Worm (Caenorhabditis elegans) whole organism, mixed stage, embryonic: Measurements from ENCODE around the gene Y43B11AR.1.

ENCODE experiments used
- M03D4.4 ChIP-seq: sonication (generic microtip); optimal IDR thresholded peaks from 2 replicates; lab custom pipeline; 2017; ENCODE audit warnings: mild to moderate bottlenecking, missing genetic modification characterization, missing compliant biosample characterization
- bed-3 ChIP-seq: fragments of 200-800 bp; sonication (Bioruptor generic); optimal IDR thresholded peaks from 3 replicates; lab custom pipeline; 2018; ENCODE audit warnings: mild to moderate bottlenecking, missing genetic modification characterization, moderate library complexity, missing compliant biosample characterization
- blmp-1 ChIP-seq: fragments of 150-350 bp; optimal IDR thresholded peaks from 2 replicates; lab custom pipeline; 2014; ENCODE audit warnings: missing biosample characterization, missing genetic modification characterization
- ceh-39 ChIP-seq: fragments of 150-350 bp; optimal IDR thresholded peaks from 2 replicates; lab custom pipeline; 2014; ENCODE audit warnings: missing biosample characterization, missing genetic modification characterization
- ces-1 ChIP-seq: fragments of 150-350 bp; optimal IDR thresholded peaks from 2 replicates; lab custom pipeline; 2014; ENCODE audit warnings: missing biosample characterization, missing genetic modification reagents, missing genetic modification characterization
- cnd-1 ChIP-seq: fragments of 200-800 bp; sonication (Bioruptor generic); optimal IDR thresholded peaks from 2 replicates; lab custom pipeline; 2018; ENCODE audit warnings: mild to moderate bottlenecking, missing genetic modification characterization, missing compliant biosample characterization
- drap-1 ChIP-seq: fragments of 200-800 bp; sonication (Bioruptor generic); optimal IDR thresholded peaks from 3 replicates; lab custom pipeline; 2018; ENCODE audit warnings: mild to moderate bottlenecking, missing genetic modification characterization, missing compliant biosample characterization
- elt-1 ChIP-seq: sonication (generic microtip); optimal IDR thresholded peaks from 2 replicates; lab custom pipeline; 2017; ENCODE audit warnings: missing genetic modification characterization, mild to moderate bottlenecking, missing compliant biosample characterization, antibody characterized with exemption, moderate library complexity, borderline replicate concordance; ENCODE audit not compliant: insufficient read depth
- elt-3 ChIP-seq: fragments of 150-350 bp; optimal IDR thresholded peaks from 2 replicates; lab custom pipeline; 2014; ENCODE audit warnings: missing biosample characterization, missing genetic modification characterization
- ham-2 ChIP-seq: fragments of 200-800 bp; sonication (Bioruptor generic); optimal IDR thresholded peaks from 2 replicates; lab custom pipeline; 2018; ENCODE audit warnings: mild to moderate bottlenecking, missing genetic modification characterization, missing compliant biosample characterization
- hlh-1 ChIP-seq: fragments of 150-350 bp; optimal IDR thresholded peaks from 2 replicates; lab custom pipeline; 2014; ENCODE audit warnings: missing biosample characterization, missing genetic modification reagents, missing genetic modification characterization
- lin-13 ChIP-seq: fragments of 150-350 bp; optimal IDR thresholded peaks from 2 replicates; lab custom pipeline; 2014; ENCODE audit warnings: missing biosample characterization, missing genetic modification characterization
- lin-32 ChIP-seq: fragments of 200-800 bp; sonication (Bioruptor generic); optimal IDR thresholded peaks from 2 replicates; lab custom pipeline; 2018; ENCODE audit warnings: mild to moderate bottlenecking, missing genetic modification characterization, missing compliant biosample characterization
- lsy-2 ChIP-seq: fragments of 150-350 bp; optimal IDR thresholded peaks from 2 replicates; lab custom pipeline; 2014; ENCODE audit warnings: missing biosample characterization, missing genetic modification characterization
- mab-5 ChIP-seq: fragments of 150-350 bp; optimal IDR thresholded peaks from 2 replicates; lab custom pipeline; 2014; ENCODE audit warnings: missing biosample characterization, missing genetic modification characterization
- mep-1 ChIP-seq: fragments of 150-350 bp; optimal IDR thresholded peaks from 2 replicates; lab custom pipeline; 2017; ENCODE audit warnings: missing biosample characterization, missing genetic modification reagents, missing genetic modification characterization, inconsistent platforms
- mls-2 ChIP-seq: sonication (generic microtip); optimal IDR thresholded peaks from 2 replicates; lab custom pipeline; 2016; ENCODE audit warnings: mild to moderate bottlenecking, missing genetic modification characterization, moderate library complexity, missing compliant biosample characterization
- nhr-12 ChIP-seq: fragments of 150-350 bp; optimal IDR thresholded peaks from 2 replicates; lab custom pipeline; 2014; ENCODE audit warnings: missing biosample characterization, missing genetic modification characterization
- nhr-2 ChIP-seq: fragments of 150-350 bp; optimal IDR thresholded peaks from 2 replicates; lab custom pipeline; 2014; ENCODE audit warnings: missing biosample characterization, missing genetic modification characterization
- nhr-237 ChIP-seq: fragments of 150-350 bp; optimal IDR thresholded peaks from 2 replicates; lab custom pipeline; 2014; ENCODE audit warnings: missing biosample characterization, missing genetic modification characterization
- nhr-28 ChIP-seq: fragments of 150-350 bp; optimal IDR thresholded peaks from 2 replicates; lab custom pipeline; 2014; ENCODE audit warnings: missing biosample characterization, missing genetic modification characterization
- nhr-76 ChIP-seq: sonication (generic microtip); optimal IDR thresholded peaks from 2 replicates; lab custom pipeline; 2017; ENCODE audit warnings: missing biosample characterization, missing genetic modification characterization
- pha-4 ChIP-seq: fragments of 150-350 bp; optimal IDR thresholded peaks from 2 replicates; lab custom pipeline; 2018; ENCODE audit warnings: missing biosample characterization, missing genetic modification reagents, missing genetic modification characterization
- sem-2 ChIP-seq: fragments of 200-800 bp; sonication (Bioruptor generic); optimal IDR thresholded peaks from 2 replicates; lab custom pipeline; 2018; ENCODE audit warnings: mild to moderate bottlenecking, missing genetic modification characterization, missing compliant biosample characterization
- snpc-4 ChIP-seq: fragments of 150-350 bp; optimal IDR thresholded peaks from 2 replicates; lab custom pipeline; 2014; ENCODE audit warnings: missing biosample characterization, missing genetic modification characterization
- sptf-1 ChIP-seq: sonication (generic microtip); optimal IDR thresholded peaks from 2 replicates; lab custom pipeline; 2017; ENCODE audit warnings: mild to moderate bottlenecking, missing genetic modification characterization, moderate library complexity, missing compliant biosample characterization
- tbx-8 ChIP-seq: fragments of 200-800 bp; sonication (Bioruptor generic); optimal IDR thresholded peaks from 2 replicates; lab custom pipeline; 2018; ENCODE audit warnings: mild to moderate bottlenecking, missing genetic modification characterization, moderate library complexity, missing compliant biosample characterization
- unc-120 ChIP-seq: sonication (generic microtip); optimal IDR thresholded peaks from 2 replicates; lab custom pipeline; 2017; ENCODE audit warnings: missing genetic modification characterization, missing compliant biosample characterization; ENCODE audit not compliant: poor library complexity, severe bottlenecking
- unc-39 ChIP-seq: fragments of 150-350 bp; optimal IDR thresholded peaks from 2 replicates; lab custom pipeline; 2014; ENCODE audit warnings: missing biosample characterization, missing genetic modification characterization
- unc-62 ChIP-seq: fragments of 150-350 bp; optimal IDR thresholded peaks from 2 replicates; lab custom pipeline; 2014; ENCODE audit warnings: missing biosample characterization, missing genetic modification reagents, missing genetic modification characterization

Y43B11AR.1 gene

DNA sequence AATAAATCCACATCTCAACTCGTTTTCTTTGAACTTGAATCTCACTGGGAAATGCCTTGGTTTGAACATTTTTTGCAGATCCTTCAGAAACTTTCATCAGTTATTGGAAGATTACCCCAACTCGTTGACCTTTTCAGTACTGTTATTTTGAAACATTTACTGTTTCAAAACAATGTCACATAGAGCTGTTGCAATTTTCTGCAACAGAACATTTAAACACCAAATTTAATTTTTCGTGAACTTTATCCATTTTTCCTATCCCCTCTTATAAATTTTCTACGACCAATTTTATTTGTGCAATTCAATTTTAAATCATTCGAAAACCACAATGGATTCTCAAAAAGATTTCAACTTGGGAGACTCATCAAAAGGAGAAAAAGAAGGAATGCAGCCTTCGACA, 26.6 kb downstream of the Y43B11AR.1 start, which contains the start of gene ZC477.2:
ZC477.2 (plus strand) TSS at position 301 of the 400 bp plus-strand sequence.
- TF ChIP-seq unc-120 (tag; lab: Kevin White, UChicago) (no peak), sem-2 (GFP tag; lab: Kevin White, UChicago) (no peak), lin-32 (GFP tag; lab: Kevin White, UChicago) (no peak), nhr-76 (tag; lab: Kevin White, UChicago) (no peak), ham-2 (GFP tag; lab: Kevin White, UChicago) (no peak), cnd-1 (tag; lab: Kevin White, UChicago) (no peak), mab-5 (tag; lab: Kevin White, UChicago) (no peak), lsy-2 (tag; lab: Kevin White, UChicago) (no peak), pha-4 (no peak), elt-1 (tag; lab: Kevin White, UChicago) (no peak), drap-1 (GFP tag; lab: Kevin White, UChicago) (no peak), ceh-39 (no peak), elt-3 (tag; lab: Kevin White, UChicago) (no peak), nhr-2 (tag; lab: Kevin White, UChicago) (no peak), unc-62 (GFP tag; lab: Kevin White, UChicago) (no peak), mep-1 (tag; lab: Kevin White, UChicago) (no peak), blmp-1 (no peak), tbx-8 (no peak)

- no peak for TF ChIP-seq nhr-237 (tag; lab: Kevin White, UChicago)
- no peak for TF ChIP-seq cnd-1 (tag; lab: Kevin White, UChicago)
- TF ChIP-seq ceh-39: no peak
- no peak for TF ChIP-seq hlh-1 (tag; lab: Kevin White, UChicago)
- TF ChIP-seq ham-2 (GFP tag; lab: Kevin White, UChicago): no peak
- TF ChIP-seq sptf-1: no peak
- no peak for TF ChIP-seq mab-5 (tag; lab: Kevin White, UChicago)
- no peak for TF ChIP-seq nhr-2 (tag; lab: Kevin White, UChicago)
- TF ChIP-seq unc-120 (tag; lab: Kevin White, UChicago): no peak
- no peak for TF ChIP-seq ces-1 (GFP tag; lab: Kevin White, UChicago)
- no peak for TF ChIP-seq nhr-12
- no peak for TF ChIP-seq blmp-1
- no peak for TF ChIP-seq tbx-8
- TF ChIP-seq unc-62 (GFP tag; lab: Kevin White, UChicago): no peak
- no peak for TF ChIP-seq lsy-2 (tag; lab: Kevin White, UChicago)
- TF ChIP-seq elt-3 (tag; lab: Kevin White, UChicago): no peak
- TF ChIP-seq nhr-76 (tag; lab: Kevin White, UChicago): no peak
- TF ChIP-seq bed-3: no peak
- TF ChIP-seq, all 35 proteins: peak for 0
These were observed 30.0 kb downstream of the Y43B11AR.1 start, which contains the start of the genes ZC477.7 and ssq-3 for ce11 chrIV:7111354-7111753. TSS of gene ZC477.7 (minus strand) at chrIV:7111454. TSS of gene ssq-3 (plus strand) at chrIV:7111604.

ce11 chrIV:7114599-7114998, 33.3 kb downstream of the Y43B11AR.1 start, which contains the start of gene nas-8:
TSS of gene nas-8 (plus strand) at chrIV:7114899.
- TF ChIP-seq nhr-76 (tag; lab: Kevin White, UChicago): no peak
- TF ChIP-seq, all 35 proteins: peak for 0

DNA sequence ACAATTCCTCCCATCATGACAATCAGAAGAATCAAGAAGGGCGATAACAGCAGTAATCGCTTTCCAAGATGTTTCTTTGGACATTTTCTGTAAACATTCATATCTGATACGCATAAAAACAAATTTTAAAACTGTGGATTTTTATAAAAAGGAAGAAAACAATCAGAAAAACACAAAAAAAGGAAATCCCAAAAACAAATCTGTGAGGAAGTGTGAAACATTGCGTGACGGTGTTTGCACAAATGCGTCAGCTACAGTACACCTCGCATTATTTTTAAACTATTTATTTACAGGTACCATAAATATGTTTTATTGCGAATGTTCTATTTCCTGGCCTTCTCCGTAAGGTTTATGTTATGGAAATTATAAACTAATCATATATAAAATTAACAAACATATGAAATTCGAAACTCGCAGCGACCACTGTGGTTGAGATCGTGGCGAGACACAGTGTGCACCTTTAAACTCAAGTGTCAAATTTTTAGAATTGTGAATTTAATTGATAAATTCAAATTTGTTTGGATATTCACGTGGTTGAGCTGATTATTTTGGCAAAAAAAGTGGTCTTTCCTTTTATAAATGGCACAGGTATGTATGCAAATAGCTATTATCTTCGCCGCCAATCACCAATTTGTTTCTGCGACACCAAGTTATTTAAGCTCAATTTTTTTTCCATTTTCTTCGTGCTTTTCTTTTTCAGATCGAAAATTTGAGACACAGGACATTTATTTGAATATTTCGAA, 40.2 kb downstream of the Y43B11AR.1 start, which contains the start of the genes C34D4.10 and str-48:
C34D4.10 (minus strand) TSS at position 101 of the 743 bp plus-strand sequence.
str-48 (plus strand) TSS at position 693 of the 743 bp plus-strand sequence.
- TF ChIP-seq elt-1 (tag; lab: Kevin White, UChicago) (no peak), ham-2 (GFP tag; lab: Kevin White, UChicago) (no peak), bed-3 (no peak), snpc-4 (no peak), elt-3 (tag; lab: Kevin White, UChicago) (no peak), nhr-28 (tag; lab: Kevin White, UChicago) (no peak), nhr-237 (tag; lab: Kevin White, UChicago) (no peak), lsy-2 (tag; lab: Kevin White, UChicago) (no peak), unc-39 (no peak), nhr-76 (tag; lab: Kevin White, UChicago) (no peak), M03D4.4 (tag; lab: Kevin White, UChicago) (no peak), nhr-2 (tag; lab: Kevin White, UChicago) (no peak), unc-120 (tag; lab: Kevin White, UChicago) (no peak), sptf-1 (no peak), lin-13 (no peak), sem-2 (GFP tag; lab: Kevin White, UChicago) (no peak), mls-2 (no peak)
